Fruit fly (Drosophila melanogaster): Measurements from ENCODE around the gene chinmo.

The chinmo gene

dm6 chr2L:1654217-1654616 lies 3.2 kb downstream of the chinmo start (continued):
- TF ChIP-seq CG17385 (GFP tag; optimal IDR thresholded peaks at IDR 0.05) (peak; percentile 81), CG3163 (GFP tag; optimal IDR thresholded peaks at IDR 0.05) (no peak), Dbx (GFP tag; IDR thresholded peaks at IDR 0.05) (0 out of 3 replicates have a peak, but pooled peaks have one; percentile 46), Chrac-16 (GFP tag; optimal IDR thresholded peaks at IDR 0.05) (no peak), CG16813 (GFP tag; IDR thresholded peaks at IDR 0.05; ENCODE audit: partially characterized antibody) (no peak), CG7786 (GFP tag; optimal IDR thresholded peaks at IDR 0.05) (no peak), CG11695 (GFP tag; IDR thresholded peaks at IDR 0.05) (peak; percentile 35; the same call in 1 of the 3 replicates), CG4282 (GFP tag; optimal IDR thresholded peaks at IDR 0.05) (no peak), E2f2 (GFP tag; IDR thresholded peaks at IDR 0.05) (0 out of 2 replicates have a peak, but pooled peaks have one; percentile 33), cad (GFP tag; optimal IDR thresholded peaks at IDR 0.05) (no peak), Dll (GFP tag; IDR thresholded peaks at IDR 0.05; ENCODE audit: partially characterized antibody) (0 out of 4 replicates have a peak, but pooled peaks have one; percentile 9), wek (GFP tag; optimal IDR thresholded peaks at IDR 0.05) (peak; percentile 29), Doc2 (GFP tag; IDR thresholded peaks at IDR 0.05) (no peak), tgo (GFP tag; IDR thresholded peaks at IDR 0.05) (peak; percentile 35; the same call in 1 of the 3 replicates), otp (GFP tag; IDR thresholded peaks at IDR 0.05) (peak; percentile 49; the same call in 1 of the 3 replicates), exex (tag; optimal IDR thresholded peaks at IDR 0.05) (no peak), B-H2 (GFP tag; optimal IDR thresholded peaks at IDR 0.05) (no peak), HHEX (GFP tag; optimal IDR thresholded peaks at IDR 0.05) (no peak), bab2 (GFP tag; optimal IDR thresholded peaks at IDR 0.05) (peak; percentile 8), Aef1 (GFP tag; IDR thresholded peaks at IDR 0.05) (peak; percentile 55), CG3847 (GFP tag; IDR thresholded peaks at IDR 0.05) (0 out of 2 replicates have a peak, but pooled peaks have one; percentile 7), sug (tag; optimal IDR thresholded peaks at IDR 0.05) (peak; percentile 33), pros (GFP tag; optimal IDR thresholded peaks at IDR 0.05) (peak; percentile 89), nerfin-1 (tag; optimal IDR thresholded peaks at IDR 0.05) (peak; percentile 27), MTF-1 (GFP tag; optimal IDR thresholded peaks at IDR 0.05; ENCODE audit: borderline replicate concordance) (peak; percentile 28), CG6254 (GFP tag; optimal IDR thresholded peaks at IDR 0.05) (no peak), ash1 (GFP tag; optimal IDR thresholded peaks at IDR 0.05) (peak; percentile 35), CG17186 (GFP tag; optimal IDR thresholded peaks at IDR 0.05) (no peak), tin (GFP tag; optimal IDR thresholded peaks at IDR 0.05) (no peak), Optix (GFP tag; IDR thresholded peaks at IDR 0.05) (0 out of 3 replicates have a peak, but pooled peaks have one; percentile 33), Awh (GFP tag; IDR thresholded peaks at IDR 0.05) (0 out of 2 replicates have a peak, but pooled peaks have one; percentile 40), crol (GFP tag; IDR thresholded peaks at IDR 0.05) (peak; percentile 86), CG8924 (tag; optimal IDR thresholded peaks at IDR 0.05) (peak; percentile 29), dysf (GFP tag; IDR thresholded peaks at IDR 0.05) (peak; percentile 42; the same call in 1 of the 3 replicates), chinmo (GFP tag; IDR thresholded peaks at IDR 0.05; ENCODE audit: partially characterized antibody) (peak; percentile 100), HLH54F (GFP tag; optimal IDR thresholded peaks at IDR 0.05) (no peak), CG7372 (GFP tag; IDR thresholded peaks at IDR 0.05) (no peak), Trl (optimal IDR thresholded peaks at IDR 0.05) (no peak), Trl (GFP tag; optimal IDR thresholded peaks at IDR 0.05) (peak; percentile 16), lov (optimal IDR thresholded peaks at IDR 0.05) (no peak), lov (GFP tag; IDR thresholded peaks at IDR 0.05) (peak; percentile 53; the same call in 1 of the 3 replicates), hkb (optimal IDR thresholded peaks at IDR 0.05) (no peak), hkb (GFP tag; IDR thresholded peaks at IDR 0.05) (peak; percentile 63; the same call in 1 of the 2 replicates), abd-A (tag; optimal IDR thresholded peaks at IDR 0.05) (peak; percentile 61), CG10543 (GFP tag; optimal IDR thresholded peaks at IDR 0.05) (peak; percentile 33), CG13624 (GFP tag; optimal IDR thresholded peaks at IDR 0.05) (peak; percentile 46), prd (optimal IDR thresholded peaks at IDR 0.05) (no peak), prd (GFP tag; IDR thresholded peaks at IDR 0.05) (no peak; the same call in 2 of the 3 replicates), slbo (GFP tag; IDR thresholded peaks at IDR 0.05) (peak; percentile 26; the same call in 1 of the 2 replicates), rib (GFP tag; IDR thresholded peaks at IDR 0.05) (peak; percentile 59; the same call in 1 of the 2 replicates), CG10147 (GFP tag; optimal IDR thresholded peaks at IDR 0.05) (no peak)
